Worm (Caenorhabditis elegans): ENCODE results near the gene Y23B4A.1.

Gene Y23B4A.1

DNA sequence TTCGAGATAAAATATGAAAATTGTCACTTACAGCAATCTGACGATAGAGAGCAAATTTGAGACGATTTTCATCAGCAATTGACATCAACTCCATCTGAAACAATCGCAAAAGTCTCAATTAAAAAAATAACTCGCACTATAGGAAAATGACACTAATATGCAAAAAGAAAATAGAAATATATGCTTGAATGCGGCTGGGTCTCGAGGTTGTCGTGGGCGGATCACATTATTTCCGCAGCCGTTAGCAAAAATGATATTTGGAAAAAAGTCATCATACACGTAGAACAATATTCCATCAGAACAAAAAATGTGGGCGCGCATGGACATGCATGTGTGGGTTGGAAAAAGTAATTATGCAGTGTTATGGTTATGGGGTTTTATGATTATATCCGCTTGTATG lies at the start of gene Y23B4A.1:
TSS of gene Y23B4A.1 (minus strand) at position 101 of the 400 bp plus-strand sequence.
- TF ChIP-seq flt-1 (GFP tag; IDR thresholded peaks at IDR 0.05), result no peak

DNA sequence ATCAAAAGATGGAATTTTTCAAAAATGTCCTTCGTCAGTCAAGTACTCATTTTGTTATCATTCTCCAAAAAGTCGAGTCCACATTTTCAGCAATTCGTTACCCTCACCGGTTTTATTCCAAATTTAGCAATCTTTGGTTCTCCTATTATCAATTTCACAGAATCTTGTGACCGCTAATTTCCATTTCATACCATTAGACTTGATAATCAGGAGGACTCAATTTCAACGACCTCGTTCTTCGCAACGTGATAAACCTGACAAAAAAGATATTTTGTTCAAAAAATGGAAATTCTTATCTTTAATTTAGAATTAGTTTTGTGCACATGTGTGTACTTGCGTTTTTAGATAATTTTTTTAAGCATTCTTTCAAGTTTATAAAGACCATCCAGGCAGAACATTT lies 45.4 kb upstream of the Y23B4A.1 start:
- TF ChIP-seq ref-1 (GFP tag; conservative IDR thresholded peaks at IDR 0.05) (no peak), tab-1 (GFP tag; IDR thresholded peaks at IDR 0.05) (no peak), cog-1 (tag; optimal IDR thresholded peaks at IDR 0.05) (no peak), ztf-23 (GFP tag; IDR thresholded peaks at IDR 0.05) (no peak), flt-1 (GFP tag; IDR thresholded peaks at IDR 0.05) (no peak), klf-2 (GFP tag; conservative IDR thresholded peaks at IDR 0.05) (no peak), T22C8.4 (GFP tag; IDR thresholded peaks at IDR 0.05) (no peak)

DNA sequence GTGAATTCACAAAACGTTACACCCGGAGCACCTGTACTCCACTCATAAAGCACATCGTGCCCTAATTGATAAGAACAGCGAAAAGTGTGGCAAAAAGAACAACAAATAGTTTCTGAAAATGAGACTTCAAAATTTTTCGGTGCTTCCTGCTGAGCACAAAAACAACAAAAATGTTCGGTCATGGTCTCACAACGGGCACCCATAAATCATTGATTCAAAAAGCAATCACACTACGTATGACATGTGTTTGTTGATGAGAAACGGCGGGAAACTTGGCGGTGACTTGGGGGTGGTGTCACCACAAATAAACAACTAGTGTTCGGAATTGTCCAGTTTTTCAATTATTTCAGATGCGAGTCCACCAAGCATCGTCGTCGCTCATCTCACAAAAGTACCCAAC lies 43.7 kb upstream of the Y23B4A.1 start:
- TF ChIP-seq cog-1 (tag; optimal IDR thresholded peaks at IDR 0.05) (no peak), klf-2 (GFP tag; conservative IDR thresholded peaks at IDR 0.05) (no peak), ztf-29 (GFP tag; IDR thresholded peaks at IDR 0.05) (no peak), tab-1 (GFP tag; IDR thresholded peaks at IDR 0.05) (no peak), flt-1 (GFP tag; IDR thresholded peaks at IDR 0.05) (no peak), ref-1 (GFP tag; conservative IDR thresholded peaks at IDR 0.05) (no peak), T22C8.4 (GFP tag; IDR thresholded peaks at IDR 0.05) (no peak), ztf-23 (GFP tag; IDR thresholded peaks at IDR 0.05) (no peak), med-1 (GFP tag; optimal IDR thresholded peaks at IDR 0.05; ENCODE audit: insufficient read depth) (no peak)

DNA sequence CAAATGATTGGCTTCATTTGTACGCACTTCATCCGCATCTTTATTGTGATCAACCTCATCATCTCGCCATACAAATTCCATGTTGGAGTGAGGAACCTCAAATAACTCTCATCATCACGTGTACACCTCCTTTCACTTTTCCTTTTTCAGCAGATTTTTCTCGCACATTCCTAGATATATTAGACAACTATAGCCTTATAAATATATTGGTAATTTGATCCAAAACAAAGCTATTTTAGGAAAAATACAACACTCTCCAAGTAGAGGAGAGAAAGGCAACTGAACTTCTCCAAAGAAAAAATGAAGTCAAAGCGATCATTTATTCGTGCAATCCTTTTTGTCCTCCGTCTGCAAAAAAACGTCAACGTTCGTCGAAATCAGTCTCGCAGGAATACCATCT lies 41.6 kb upstream of the Y23B4A.1 start, which contains the start of gene R07E4.1:
TSS of gene R07E4.1 (plus strand) at position 301 of the 400 bp plus-strand sequence.
- no peak for TF ChIP-seq klf-2 (GFP tag; conservative IDR thresholded peaks at IDR 0.05)
- TF ChIP-seq T22C8.4 (GFP tag; IDR thresholded peaks at IDR 0.05), result no peak
- TF ChIP-seq med-1 (GFP tag; optimal IDR thresholded peaks at IDR 0.05; ENCODE audit: insufficient read depth), result no peak
- TF ChIP-seq flt-1 (GFP tag; IDR thresholded peaks at IDR 0.05), result no peak
- no peak for TF ChIP-seq ztf-29 (GFP tag; IDR thresholded peaks at IDR 0.05)
- TF ChIP-seq ref-1 (GFP tag; conservative IDR thresholded peaks at IDR 0.05), result no peak
- no peak for TF ChIP-seq tab-1 (GFP tag; IDR thresholded peaks at IDR 0.05)
- no peak for TF ChIP-seq cog-1 (tag; optimal IDR thresholded peaks at IDR 0.05)
- no peak for TF ChIP-seq ztf-23 (GFP tag; IDR thresholded peaks at IDR 0.05)

DNA sequence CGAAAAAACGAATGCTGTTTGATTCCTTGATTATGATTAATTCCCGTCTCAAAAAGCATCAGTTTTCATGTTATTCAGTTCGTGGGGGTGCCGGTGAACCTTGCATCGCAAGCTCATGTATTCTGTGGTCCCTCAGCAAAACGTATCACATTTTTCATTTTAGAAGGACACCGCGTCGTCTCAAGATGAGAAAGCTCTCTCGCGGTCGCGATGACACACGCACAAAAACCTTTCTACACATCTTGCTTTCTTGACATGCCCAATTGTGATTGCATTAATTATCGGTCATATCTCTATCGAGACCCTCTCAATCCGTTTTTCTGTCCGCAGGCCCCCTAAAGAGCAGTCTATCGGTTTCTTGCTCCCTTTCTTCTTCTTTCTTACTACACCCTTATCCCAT lies 38.9 kb upstream of the Y23B4A.1 start:
- no peak for TF ChIP-seq cog-1 (tag; optimal IDR thresholded peaks at IDR 0.05)
- no peak for TF ChIP-seq med-1 (GFP tag; optimal IDR thresholded peaks at IDR 0.05; ENCODE audit: insufficient read depth)
- TF ChIP-seq ztf-29 (GFP tag; IDR thresholded peaks at IDR 0.05), result no peak
- no peak for TF ChIP-seq klf-2 (GFP tag; conservative IDR thresholded peaks at IDR 0.05)

DNA sequence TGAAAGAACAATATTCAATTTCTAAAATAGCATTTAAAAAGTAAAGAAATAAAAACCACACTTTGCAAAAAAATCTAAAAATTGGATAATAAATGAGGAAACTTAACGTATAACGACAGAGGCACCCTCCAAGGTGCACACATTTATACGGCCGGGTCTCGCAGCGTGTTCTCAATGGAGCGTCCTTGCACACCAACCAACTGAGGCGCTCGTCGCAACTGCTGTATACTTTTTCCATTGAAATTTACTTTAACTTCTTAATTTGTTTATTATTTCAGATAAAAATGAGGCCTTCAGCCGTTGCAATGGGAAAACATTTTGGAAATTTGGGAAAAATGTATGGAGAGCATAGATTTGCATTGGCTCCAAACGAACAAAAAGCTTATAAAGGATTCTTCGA lies 36.0 kb upstream of the Y23B4A.1 start, which contains the start of the genes R07E4.5 and R07E4.3:
TSS of gene R07E4.5 (minus strand) at position 1 of the 400 bp plus-strand sequence.
TSS of gene R07E4.3 (plus strand) at position 285 of the 400 bp plus-strand sequence.
- no peak for TF ChIP-seq klf-2 (GFP tag; conservative IDR thresholded peaks at IDR 0.05)
- 0 out of 2 replicates have a peak, but pooled peaks have one; percentile 56 for TF ChIP-seq flt-1 (GFP tag; IDR thresholded peaks at IDR 0.05)
- no peak for TF ChIP-seq ztf-29 (GFP tag; IDR thresholded peaks at IDR 0.05)
- no peak for TF ChIP-seq T22C8.4 (GFP tag; IDR thresholded peaks at IDR 0.05)
- TF ChIP-seq tab-1 (GFP tag; IDR thresholded peaks at IDR 0.05), result no peak
- TF ChIP-seq cog-1 (tag; optimal IDR thresholded peaks at IDR 0.05), result peak; percentile 43
- TF ChIP-seq ztf-23 (GFP tag; IDR thresholded peaks at IDR 0.05), result peak; percentile 62; the same call in 1 of the 2 replicates
- TF ChIP-seq ref-1 (GFP tag; conservative IDR thresholded peaks at IDR 0.05), result no peak
- TF ChIP-seq med-1 (GFP tag; optimal IDR thresholded peaks at IDR 0.05; ENCODE audit: insufficient read depth), result no peak

DNA sequence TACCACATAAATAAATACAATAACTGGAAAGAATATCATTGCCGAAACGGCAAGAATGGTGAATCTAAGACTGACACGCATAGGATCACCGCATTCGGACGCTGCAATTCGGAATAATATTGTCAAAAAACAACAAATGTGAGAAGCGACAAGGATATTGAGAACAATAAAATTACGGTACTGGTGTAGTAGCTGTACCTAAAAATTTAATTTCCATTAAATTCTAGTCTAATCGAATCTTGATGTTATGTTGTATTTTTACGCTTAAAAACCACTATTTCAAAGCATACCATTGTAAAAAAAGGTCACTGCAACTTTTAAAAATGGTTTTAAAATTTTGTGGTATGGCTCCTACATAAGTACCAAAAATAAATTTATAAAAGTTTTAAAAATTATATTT lies 31.6 kb upstream of the Y23B4A.1 start, which contains the start of gene mig-23:
TSS of gene mig-23 (minus strand) at position 101 of the 400 bp plus-strand sequence.
- TF ChIP-seq T22C8.4 (GFP tag; IDR thresholded peaks at IDR 0.05) (no peak), ztf-23 (GFP tag; IDR thresholded peaks at IDR 0.05) (no peak), flt-1 (GFP tag; IDR thresholded peaks at IDR 0.05) (no peak)

DNA sequence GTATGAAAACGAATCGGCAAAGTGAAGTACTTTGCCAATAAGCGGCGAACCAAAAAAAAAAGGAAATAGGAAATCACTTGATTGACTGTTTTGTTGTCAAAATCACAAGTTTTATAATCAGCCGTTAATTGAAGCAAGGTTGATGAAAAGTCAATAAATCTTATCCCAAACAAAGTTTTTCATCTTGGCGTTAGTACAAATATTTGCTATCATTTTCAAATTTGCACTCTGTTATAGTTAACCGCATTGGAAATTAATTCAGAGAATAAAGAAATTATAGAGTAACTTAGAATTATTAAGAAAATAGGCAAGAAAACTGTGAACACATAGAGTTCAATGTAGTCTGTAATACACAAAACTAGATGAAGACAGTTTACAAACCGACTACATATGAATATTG lies 27.3 kb upstream of the Y23B4A.1 start, which contains the start of gene acs-17:
TSS of gene acs-17 (minus strand) at position 23 of the 400 bp plus-strand sequence.
- TF ChIP-seq ztf-23 (GFP tag; IDR thresholded peaks at IDR 0.05) (no peak), tab-1 (GFP tag; IDR thresholded peaks at IDR 0.05) (no peak), T22C8.4 (GFP tag; IDR thresholded peaks at IDR 0.05) (no peak), ztf-29 (GFP tag; IDR thresholded peaks at IDR 0.05) (no peak), ref-1 (GFP tag; conservative IDR thresholded peaks at IDR 0.05) (no peak), klf-2 (GFP tag; conservative IDR thresholded peaks at IDR 0.05) (no peak), flt-1 (GFP tag; IDR thresholded peaks at IDR 0.05) (no peak), cog-1 (tag; optimal IDR thresholded peaks at IDR 0.05) (no peak), med-1 (GFP tag; optimal IDR thresholded peaks at IDR 0.05; ENCODE audit: insufficient read depth) (no peak)

DNA sequence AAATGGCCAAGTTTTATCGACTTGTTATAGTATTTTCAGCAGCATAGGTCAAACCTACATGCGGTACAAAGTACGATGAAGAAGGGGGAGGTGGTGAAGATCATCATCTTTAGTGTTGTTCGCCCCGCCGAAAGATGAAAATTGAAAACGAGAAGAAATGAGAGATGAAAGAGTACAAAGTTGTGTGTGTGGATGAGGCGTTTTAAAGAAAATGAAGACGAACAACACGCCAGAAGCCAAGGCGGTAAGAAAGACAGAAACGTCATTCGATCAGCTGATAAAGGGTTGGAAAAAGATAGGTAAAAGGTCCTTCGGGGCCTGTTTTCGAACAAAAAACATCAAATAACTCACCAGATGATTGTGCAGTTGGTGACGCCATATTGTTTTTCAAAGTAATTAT lies 26.7 kb upstream of the Y23B4A.1 start:
- TF ChIP-seq cog-1 (tag; optimal IDR thresholded peaks at IDR 0.05) (no peak), klf-2 (GFP tag; conservative IDR thresholded peaks at IDR 0.05) (no peak), flt-1 (GFP tag; IDR thresholded peaks at IDR 0.05) (no peak), med-1 (GFP tag; optimal IDR thresholded peaks at IDR 0.05; ENCODE audit: insufficient read depth) (no peak), tab-1 (GFP tag; IDR thresholded peaks at IDR 0.05) (no peak), ztf-23 (GFP tag; IDR thresholded peaks at IDR 0.05) (no peak)

DNA sequence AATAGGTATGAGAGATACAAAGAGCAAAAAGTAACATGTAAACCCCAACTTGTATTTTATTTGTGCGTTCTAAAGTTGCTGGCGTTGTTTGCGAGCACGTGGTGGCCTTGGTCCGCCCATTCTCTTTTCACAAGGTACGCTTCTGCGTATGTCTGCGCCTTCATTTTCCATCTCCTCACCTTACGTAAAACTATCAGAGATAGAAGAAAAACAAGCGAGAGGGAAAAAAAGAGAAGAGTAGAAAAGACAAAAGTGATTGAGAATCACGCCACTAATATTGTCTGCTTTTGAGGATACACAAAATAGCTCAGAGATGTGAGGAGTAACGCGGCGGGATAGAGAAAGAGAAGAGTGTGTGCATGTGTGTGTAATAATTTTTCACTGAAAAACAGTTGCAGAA lies 25.0 kb upstream of the Y23B4A.1 start:
- TF ChIP-seq flt-1 (GFP tag; IDR thresholded peaks at IDR 0.05) (no peak), ztf-29 (GFP tag; IDR thresholded peaks at IDR 0.05) (no peak), ref-1 (GFP tag; conservative IDR thresholded peaks at IDR 0.05) (no peak), cog-1 (tag; optimal IDR thresholded peaks at IDR 0.05) (no peak), klf-2 (GFP tag; conservative IDR thresholded peaks at IDR 0.05) (no peak), T22C8.4 (GFP tag; IDR thresholded peaks at IDR 0.05) (no peak), med-1 (GFP tag; optimal IDR thresholded peaks at IDR 0.05; ENCODE audit: insufficient read depth) (no peak), tab-1 (GFP tag; IDR thresholded peaks at IDR 0.05) (no peak), ztf-23 (GFP tag; IDR thresholded peaks at IDR 0.05) (no peak)

Measured in whole organism, midembryonic.